Worm (Caenorhabditis elegans) whole organism, midembryonic: ENCODE data around the gene ced-13.

Experiments used
- cog-1 ChIP-seq: sonication (generic microtip); optimal IDR thresholded peaks from 2 replicates; lab custom pipeline; 2016; ENCODE audit warnings: missing genetic modification characterization, missing compliant biosample characterization
- flt-1 ChIP-seq: fragments of 200-800 bp; sonication (Bioruptor generic); IDR thresholded peaks from 2 replicates; pipeline ENCODE4 v1.3.6; 2022; ENCODE audit warnings: missing genetic modification characterization, missing compliant biosample characterization
- med-1 ChIP-seq: sonication (generic microtip); optimal IDR thresholded peaks from 2 replicates; lab custom pipeline; 2017; ENCODE audit warnings: missing genetic modification characterization, mild to moderate bottlenecking, missing compliant biosample characterization, antibody characterized with exemption, missing genetic modification reagents; ENCODE audit not compliant: insufficient read depth
- tab-1 ChIP-seq: fragments of 200-800 bp; sonication (Bioruptor generic); IDR thresholded peaks from 2 replicates; pipeline ENCODE4 v1.3.6; 2022; ENCODE audit warnings: missing genetic modification characterization, missing compliant biosample characterization
- ztf-29 ChIP-seq: fragments of 200-800 bp; sonication (Bioruptor generic); IDR thresholded peaks from 2 replicates; pipeline ENCODE4 v1.3.6; 2022; ENCODE audit warnings: missing genetic modification reagents, missing genetic modification characterization, missing compliant biosample characterization

DNA sequence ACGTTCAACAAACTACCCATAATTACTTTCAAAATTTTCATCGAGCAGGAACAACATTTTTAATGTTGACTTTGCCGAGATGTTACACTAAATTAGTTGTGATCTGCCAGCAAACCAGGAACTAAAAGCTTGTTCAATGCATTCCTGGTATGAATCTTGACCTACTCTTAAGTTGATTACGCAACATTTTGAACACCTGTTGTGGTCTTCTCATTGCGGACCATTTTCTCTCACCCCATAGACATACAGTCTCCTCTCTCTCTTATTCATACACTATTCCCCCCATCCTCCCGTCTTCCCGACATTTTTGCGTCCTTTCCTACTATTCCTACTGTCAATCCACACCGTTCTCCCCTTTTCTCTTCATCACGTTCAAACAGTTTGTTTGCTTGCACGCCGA is 26.0 kb downstream of the ced-13 start:
- TF ChIP-seq flt-1 (GFP tag; lab: Robert Waterston, UW) (no peak), cog-1 (tag; lab: Kevin White, UChicago) (no peak), ztf-29 (GFP tag; lab: Robert Waterston, UW) (no peak), tab-1 (GFP tag; lab: Robert Waterston, UW) (no peak), med-1 (GFP tag; lab: Kevin White, UChicago) (no peak)
